Fruit fly (Drosophila melanogaster) whole organism, embryonic: Measurements from ENCODE around the gene Abca3.
A peak's percentile ranks its signal among the peaks of the same experiment; 100 is the strongest.

Experiments used
- B-H1 ChIP-seq: fragments of 200-800 bp; sonication (Bioruptor generic); IDR thresholded peaks from 3 replicates; pipeline ENCODE4 v1.3.6; 2022; ENCODE audit warnings: missing biosample characterization, missing genetic modification characterization
- Bdp1 ChIP-seq: fragments of 200-800 bp; sonication (Bioruptor generic); optimal IDR thresholded peaks from 3 replicates; lab custom pipeline; 2016; ENCODE audit warnings: missing biosample characterization, missing genetic modification characterization
- CG10462 ChIP-seq: fragments of 200-800 bp; sonication (Bioruptor generic); optimal IDR thresholded peaks from 2 replicates; lab custom pipeline; 2016; ENCODE audit warnings: missing biosample characterization, missing genetic modification characterization
- CG10543 ChIP-seq: fragments of 200-800 bp; sonication (Bioruptor generic); optimal IDR thresholded peaks from 3 replicates; lab custom pipeline; 2017; ENCODE audit warnings: missing biosample characterization, mild to moderate bottlenecking, missing genetic modification characterization, moderate library complexity
- CG12219 ChIP-seq: fragments of 200-800 bp; sonication (Bioruptor generic); optimal IDR thresholded peaks from 3 replicates; lab custom pipeline; 2018; ENCODE audit warnings: missing biosample characterization, mild to moderate bottlenecking, missing genetic modification characterization
- CG1233 ChIP-seq: fragments of 200-800 bp; sonication (Bioruptor generic); optimal IDR thresholded peaks from 4 replicates; lab custom pipeline; 2018; ENCODE audit warnings: missing biosample characterization, mild to moderate bottlenecking, missing genetic modification characterization
- CG13894 ChIP-seq: fragments of 200-800 bp; sonication (Bioruptor generic); optimal IDR thresholded peaks from 3 replicates; lab custom pipeline; 2018; ENCODE audit warnings: missing biosample characterization, mild to moderate bottlenecking, missing genetic modification characterization, moderate library complexity
- CG14667 ChIP-seq: fragments of 200-800 bp; sonication (Bioruptor generic); IDR thresholded peaks from 2 replicates; pipeline ENCODE4 v1.3.6; 2022; ENCODE audit warnings: missing biosample characterization, missing genetic modification characterization
- CG15479 ChIP-seq: fragments of 200-800 bp; sonication (Bioruptor generic); optimal IDR thresholded peaks from 3 replicates; lab custom pipeline; 2019; ENCODE audit warnings: missing biosample characterization, mild to moderate bottlenecking, missing genetic modification characterization, moderate library complexity
- CG16779 ChIP-seq: fragments of 200-800 bp; sonication (Bioruptor generic); IDR thresholded peaks from 2 replicates; pipeline ENCODE4 v1.3.6; 2022; ENCODE audit warnings: missing biosample characterization, missing genetic modification characterization
- CG16863 ChIP-seq: fragments of 200-800 bp; sonication (Bioruptor generic); optimal IDR thresholded peaks from 3 replicates; lab custom pipeline; 2016; ENCODE audit warnings: missing biosample characterization, missing genetic modification characterization
- CG1832 ChIP-seq: fragments of 200-800 bp; sonication (Bioruptor generic); optimal IDR thresholded peaks from 2 replicates; lab custom pipeline; 2017; ENCODE audit warnings: missing biosample characterization, mild to moderate bottlenecking, missing genetic modification characterization, inconsistent platforms
- CG2875 ChIP-seq: fragments of 200-800 bp; sonication (Bioruptor generic); optimal IDR thresholded peaks from 2 replicates; lab custom pipeline; 2017; ENCODE audit warnings: missing biosample characterization, mild to moderate bottlenecking, missing genetic modification characterization, missing genetic modification reagents
- CG30431 ChIP-seq: fragments of 200-800 bp; sonication (Bioruptor generic); optimal IDR thresholded peaks from 2 replicates; lab custom pipeline; 2017; ENCODE audit warnings: missing biosample characterization, missing genetic modification characterization
- CG31441 ChIP-seq: fragments of 200-800 bp; sonication (Bioruptor generic); IDR thresholded peaks from 2 replicates; pipeline ENCODE4 v1.3.6; 2022; ENCODE audit warnings: missing biosample characterization, missing genetic modification characterization
- CG42726 ChIP-seq: fragments of 200-800 bp; sonication (Bioruptor generic); IDR thresholded peaks from 2 replicates; pipeline ENCODE4 v1.3.6; 2022; ENCODE audit warnings: missing biosample characterization, missing genetic modification characterization; ENCODE audit not compliant: partially characterized antibody
- CG5180 ChIP-seq: fragments of 200-800 bp; sonication (Bioruptor generic); optimal IDR thresholded peaks from 3 replicates; lab custom pipeline; 2017; ENCODE audit warnings: missing biosample characterization, missing genetic modification characterization, mild to moderate bottlenecking, moderate library complexity, missing genetic modification reagents
- CG6272 ChIP-seq: fragments of 200-800 bp; sonication (Bioruptor generic); IDR thresholded peaks from 2 replicates; pipeline ENCODE4 v1.3.6; 2022; ENCODE audit warnings: missing biosample characterization, missing genetic modification characterization
- CG7357 ChIP-seq: fragments of 200-800 bp; sonication (Bioruptor generic); IDR thresholded peaks from 3 replicates; pipeline ENCODE4 v1.3.6; 2022; ENCODE audit warnings: missing biosample characterization, missing genetic modification characterization
- CG7372 ChIP-seq: fragments of 200-800 bp; sonication (Bioruptor generic); IDR thresholded peaks from 2 replicates; pipeline ENCODE4 v1.3.6; 2022; ENCODE audit warnings: missing biosample characterization, missing genetic modification characterization
- CG8765 ChIP-seq: fragments of 200-800 bp; sonication (Bioruptor generic); IDR thresholded peaks from 2 replicates; pipeline ENCODE4 v1.3.6; 2022; ENCODE audit warnings: missing biosample characterization, missing genetic modification characterization
- CkIIα-i1 ChIP-seq: fragments of 200-800 bp; sonication (Bioruptor generic); IDR thresholded peaks from 2 replicates; pipeline ENCODE4 v1.3.6; 2022; ENCODE audit warnings: missing biosample characterization, missing genetic modification characterization
- PHDP ChIP-seq: fragments of 200-800 bp; sonication (Bioruptor generic); optimal IDR thresholded peaks from 3 replicates; lab custom pipeline; 2018; ENCODE audit warnings: missing biosample characterization, mild to moderate bottlenecking, missing genetic modification characterization, moderate library complexity
- Ravus ChIP-seq: fragments of 200-800 bp; sonication (Bioruptor generic); IDR thresholded peaks from 2 replicates; pipeline ENCODE4 v1.3.6; 2022; ENCODE audit warnings: missing biosample characterization, missing genetic modification characterization
- Rx ChIP-seq: fragments of 200-800 bp; sonication (Bioruptor generic); IDR thresholded peaks from 2 replicates; pipeline ENCODE4 v1.3.6; 2022; ENCODE audit warnings: missing biosample characterization, missing genetic modification characterization
- Six4 ChIP-seq: fragments of 200-800 bp; sonication (Bioruptor generic); optimal IDR thresholded peaks from 2 replicates; lab custom pipeline; 2016; ENCODE audit warnings: missing biosample characterization, missing genetic modification characterization
- Sry-β ChIP-seq: fragments of 200-800 bp; sonication (Bioruptor generic); optimal IDR thresholded peaks from 2 replicates; lab custom pipeline; 2018; ENCODE audit warnings: missing biosample characterization, mild to moderate bottlenecking, missing genetic modification characterization, moderate library complexity
- ato ChIP-seq: fragments of 200-800 bp; sonication (Bioruptor generic); IDR thresholded peaks from 2 replicates; pipeline ENCODE4 v1.3.6; 2022; ENCODE audit warnings: missing biosample characterization, missing genetic modification characterization; ENCODE audit not compliant: partially characterized antibody
- cg ChIP-seq: fragments of 200-800 bp; sonication (Bioruptor generic); optimal IDR thresholded peaks from 3 replicates; lab custom pipeline; 2019; ENCODE audit warnings: missing biosample characterization, mild to moderate bottlenecking, missing genetic modification characterization, moderate library complexity
- dimm ChIP-seq: fragments of 200-800 bp; sonication (Bioruptor generic); IDR thresholded peaks from 2 replicates; pipeline ENCODE4 v1.3.6; 2022; ENCODE audit warnings: missing biosample characterization, missing genetic modification characterization
- dm ChIP-seq: fragments of 200-800 bp; sonication (Bioruptor generic); optimal IDR thresholded peaks from 3 replicates; lab custom pipeline; 2016; ENCODE audit warnings: missing biosample characterization, missing genetic modification characterization
- dmrt99B ChIP-seq: fragments of 200-800 bp; sonication (Bioruptor generic); optimal IDR thresholded peaks from 2 replicates; lab custom pipeline; 2018; ENCODE audit warnings: missing biosample characterization, mild to moderate bottlenecking, missing genetic modification characterization, moderate library complexity
- ems ChIP-seq: fragments of 200-800 bp; sonication (Bioruptor generic); optimal IDR thresholded peaks from 3 replicates; lab custom pipeline; 2016; ENCODE audit warnings: missing biosample characterization, missing genetic modification characterization
- fd96Cb ChIP-seq: fragments of 200-800 bp; sonication (Bioruptor generic); optimal IDR thresholded peaks from 2 replicates; lab custom pipeline; 2018; ENCODE audit warnings: missing biosample characterization, mild to moderate bottlenecking, missing genetic modification characterization, moderate library complexity
- gt ChIP-seq: fragments of 200-800 bp; sonication (Bioruptor generic); IDR thresholded peaks from 2 replicates; pipeline ENCODE4 v1.3.6; 2022; ENCODE audit warnings: missing biosample characterization, missing genetic modification characterization
- h ChIP-seq: fragments of >200 bp; optimal IDR thresholded peaks from 2 replicates; lab custom pipeline; 2017
- ham ChIP-seq: fragments of 200-800 bp; sonication (Bioruptor generic); IDR thresholded peaks from 2 replicates; pipeline ENCODE4 v1.3.6; 2022; ENCODE audit warnings: missing biosample characterization, missing genetic modification characterization
- hb ChIP-seq: fragments of 200-800 bp; sonication (Bioruptor generic); IDR thresholded peaks from 3 replicates; pipeline ENCODE4 v1.3.6; 2022; ENCODE audit warnings: missing biosample characterization, missing genetic modification characterization; ENCODE audit not compliant: partially characterized antibody
- insv ChIP-seq, 2 experiments: fragments of 200-800 bp; sonication (Bioruptor generic); optimal IDR thresholded peaks; 3 replicates each; lab custom pipeline; 2016 to 2018; ENCODE audit warnings: missing biosample characterization in 2 of 2, missing genetic modification characterization in 2 of 2
- jing ChIP-seq: fragments of 200-800 bp; sonication (Bioruptor generic); optimal IDR thresholded peaks from 2 replicates; lab custom pipeline; 2018; ENCODE audit warnings: missing biosample characterization, mild to moderate bottlenecking, missing genetic modification characterization
- luna ChIP-seq: fragments of 200-800 bp; sonication (Bioruptor generic); optimal IDR thresholded peaks from 2 replicates; lab custom pipeline; 2016; ENCODE audit warnings: missing biosample characterization, missing genetic modification characterization
- mam ChIP-seq: fragments of 200-800 bp; sonication (Bioruptor generic); optimal IDR thresholded peaks from 3 replicates; lab custom pipeline; 2016; ENCODE audit warnings: missing biosample characterization, missing genetic modification characterization
- nmo ChIP-seq: fragments of 200-800 bp; sonication (Bioruptor generic); optimal IDR thresholded peaks from 2 replicates; lab custom pipeline; 2018; ENCODE audit warnings: missing biosample characterization, mild to moderate bottlenecking, missing genetic modification characterization, moderate library complexity
- oc ChIP-seq: fragments of 200-800 bp; sonication (Bioruptor generic); optimal IDR thresholded peaks from 2 replicates; lab custom pipeline; 2018; ENCODE audit warnings: missing biosample characterization, mild to moderate bottlenecking, missing genetic modification characterization, moderate library complexity
- pan ChIP-seq, 4 experiments: fragments of >200 bp in 3 of 4; fragments of 200-800 bp in 1 of 4; sonication (Bioruptor generic) in 1 of 4; optimal IDR thresholded peaks in 3 of 4; IDR thresholded peaks in 1 of 4; 2 replicates each; pipeline versions ENCODE4 v1.3.6 to Lab custom; 2017 to 2022; ENCODE audit warnings: missing biosample characterization in 2 of 4, missing genetic modification characterization in 2 of 4, mixed read lengths in 1 of 4
- pum ChIP-seq: fragments of 200-800 bp; sonication (Bioruptor generic); optimal IDR thresholded peaks from 2 replicates; lab custom pipeline; 2016; ENCODE audit warnings: missing biosample characterization, missing genetic modification characterization
- ro ChIP-seq: fragments of 200-800 bp; sonication (Bioruptor generic); IDR thresholded peaks from 2 replicates; pipeline ENCODE4 v1.3.6; 2022; ENCODE audit warnings: missing biosample characterization, missing genetic modification characterization
- twi ChIP-seq: fragments of 200-800 bp; optimal IDR thresholded peaks from 2 replicates; lab custom pipeline; 2019; ENCODE audit warnings: missing biosample characterization, mild to moderate bottlenecking, missing genetic modification characterization, moderate library complexity
- wdn ChIP-seq: fragments of 200-800 bp; sonication (Bioruptor generic); IDR thresholded peaks from 2 replicates; pipeline ENCODE4 v1.3.6; 2022; ENCODE audit warnings: missing biosample characterization, missing genetic modification characterization
- z ChIP-seq: fragments of 200-800 bp; sonication (Bioruptor generic); IDR thresholded peaks from 3 replicates; pipeline ENCODE4 v1.3.6; 2022; ENCODE audit warnings: missing biosample characterization, missing genetic modification characterization

Gene Abca3

DNA sequence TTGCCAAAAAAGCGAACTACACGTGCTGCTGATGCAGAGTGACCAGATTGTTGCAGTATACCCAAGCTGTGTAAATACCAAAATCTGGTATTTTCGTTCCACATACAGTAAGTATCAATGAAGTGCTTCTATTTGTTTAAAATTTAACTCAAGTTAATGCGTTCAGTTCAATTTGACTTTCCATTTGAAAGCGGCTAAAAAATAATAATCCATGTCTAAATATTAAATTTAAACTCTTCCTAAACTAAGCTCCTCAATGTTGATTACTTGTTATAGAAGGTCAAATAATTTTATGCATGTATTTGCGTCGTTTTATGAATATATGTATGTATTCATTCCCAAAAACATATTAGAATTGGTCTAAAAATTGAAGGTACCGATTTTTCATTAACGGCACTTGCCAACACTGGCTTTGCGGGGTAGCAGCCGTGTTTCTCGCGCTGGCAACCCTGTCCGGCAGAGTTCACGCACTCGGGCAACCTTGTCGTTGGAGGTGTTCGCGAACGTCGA, 43.4 kb upstream of the Abca3 start, which contains the start of the genes peng and sol (continued):
- TF ChIP-seq CG8765 (GFP tag; lab: Robert Waterston, UW): no peak; the same call in 1 of the 2 replicates
- no peak for TF ChIP-seq CG42726 (GFP tag; lab: Robert Waterston, UW)
- peak; percentile 71; the same call in 1 of the 2 replicates for TF ChIP-seq CG31441 (GFP tag; lab: Robert Waterston, UW)
- TF ChIP-seq CG10543 (GFP tag; lab: Kevin White, UChicago): peak; percentile 38
- TF ChIP-seq ham (GFP tag; lab: Robert Waterston, UW): no peak
- no peak for TF ChIP-seq oc (tag; lab: Kevin White, UChicago)
- TF ChIP-seq CG15479: no peak
- TF ChIP-seq CG1832: no peak
- no peak for TF ChIP-seq CG5180 (GFP tag; lab: Kevin White, UChicago)
- TF ChIP-seq h (lab: Kevin White, UChicago): no peak
- no peak for TF ChIP-seq ato
- TF ChIP-seq gt (GFP tag; lab: Robert Waterston, UW): no peak; the same call in 1 of the 2 replicates
- TF ChIP-seq CG14667 (GFP tag; lab: Robert Waterston, UW): no peak
- peak; percentile 50 for TF ChIP-seq twi (tag; lab: Kevin White, UChicago)
- peak; percentile 72 for TF ChIP-seq Six4 (GFP tag; lab: Kevin White, UChicago)
- TF ChIP-seq dm (GFP tag; lab: Kevin White, UChicago): peak; percentile 92
- peak; percentile 43; the same call in 1 of the 3 replicates for TF ChIP-seq CG7357
- TF ChIP-seq CG7372 (GFP tag; lab: Robert Waterston, UW): 0 out of 2 replicates have a peak, but pooled peaks have one; percentile 31
- no peak for TF ChIP-seq ro (GFP tag; lab: Robert Waterston, UW)
- TF ChIP-seq Bdp1: peak; percentile 42
- TF ChIP-seq CkIIα-i1: no peak
- peak; percentile 32 for TF ChIP-seq luna (GFP tag; lab: Kevin White, UChicago)
- no peak for TF ChIP-seq dimm (GFP tag; lab: Robert Waterston, UW)
- peak in 1 of 2 experiments; percentile 45 for TF ChIP-seq insv (GFP tag; optimal IDR thresholded peaks at IDR 0.05; lab: Kevin White, UChicago)
- peak; percentile 46 for TF ChIP-seq B-H1 (GFP tag; lab: Robert Waterston, UW)
- TF ChIP-seq pan (optimal IDR thresholded peaks at IDR 0.05; lab: Kevin White, UChicago): no peak
- TF ChIP-seq pan (GFP tag; optimal IDR thresholded peaks at IDR 0.05 in 1 of 2, IDR thresholded peaks at IDR 0.05 in 1 of 2): peak in 1 of 2 experiments; percentile 61
- TF ChIP-seq jing: no peak
- TF ChIP-seq CG13894 (tag; lab: Kevin White, UChicago): peak; percentile 76
- peak; percentile 56 for TF ChIP-seq CG30431 (GFP tag; lab: Kevin White, UChicago)
- TF ChIP-seq PHDP (tag; lab: Kevin White, UChicago): peak; percentile 66
- TF ChIP-seq ems (GFP tag; lab: Kevin White, UChicago): peak; percentile 44
- no peak for TF ChIP-seq Ravus (GFP tag; lab: Robert Waterston, UW)
- TF ChIP-seq cg (GFP tag; lab: Kevin White, UChicago): no peak
- no peak for TF ChIP-seq CG16779
- TF ChIP-seq CG6272 (GFP tag; lab: Robert Waterston, UW): no peak
- no peak for TF ChIP-seq Sry-β (GFP tag; lab: Kevin White, UChicago)
- TF ChIP-seq z (GFP tag; lab: Robert Waterston, UW): no peak
- TF ChIP-seq fd96Cb (tag; lab: Kevin White, UChicago): peak; percentile 63
- no peak for TF ChIP-seq CG16863 (GFP tag; lab: Kevin White, UChicago)
- no peak for TF ChIP-seq dmrt99B (tag; lab: Kevin White, UChicago)
- TF ChIP-seq CG1233 (GFP tag; lab: Kevin White, UChicago): peak; percentile 49
- TF ChIP-seq Rx (GFP tag; lab: Robert Waterston, UW): peak; percentile 22; the same call in 1 of the 2 replicates
- peak; percentile 78 for TF ChIP-seq pum (GFP tag; lab: Kevin White, UChicago)
- TF ChIP-seq CG2875 (GFP tag; lab: Kevin White, UChicago): no peak
- TF ChIP-seq hb (GFP tag; lab: Robert Waterston, UW): no peak
- peak; percentile 85 for TF ChIP-seq mam
- no peak for TF ChIP-seq CG12219 (GFP tag; lab: Kevin White, UChicago)
- TF ChIP-seq wdn (GFP tag; lab: Robert Waterston, UW): peak; percentile 56
- peak; percentile 85 for TF ChIP-seq nmo (GFP tag; lab: Kevin White, UChicago)
- TF ChIP-seq CG10462 (GFP tag; lab: Kevin White, UChicago): peak; percentile 79
